Worm (Caenorhabditis elegans) whole organism, early embryonic: ENCODE measurements around the gene glb-21.
"Not testable (repeated sequence)": the region's sequence is repeated elsewhere in the genome, so short reads cannot be mapped to it uniquely, and the experiment has no call there.

ENCODE experiments used
- B0310.2 ChIP-seq: sonication (generic microtip); optimal IDR thresholded peaks from 2 replicates; lab custom pipeline; 2016; ENCODE audit warnings: mild to moderate bottlenecking, missing genetic modification characterization, missing compliant biosample characterization
- F13C5.2 ChIP-seq: sonication (generic microtip); optimal IDR thresholded peaks from 2 replicates; lab custom pipeline; 2017; ENCODE audit warnings: mild to moderate bottlenecking, missing genetic modification characterization, inconsistent platforms, missing compliant biosample characterization
- aly-1 ChIP-seq: sonication (generic microtip); optimal IDR thresholded peaks from 2 replicates; lab custom pipeline; 2016; ENCODE audit warnings: missing genetic modification characterization, missing compliant biosample characterization
- ama-1 ChIP-seq: fragments of 150-350 bp; optimal IDR thresholded peaks from 2 replicates; lab custom pipeline; 2014
- ceh-13 ChIP-seq: fragments of 200-800 bp; sonication (Bioruptor generic); optimal IDR thresholded peaks from 2 replicates; lab custom pipeline; 2018; ENCODE audit warnings: mild to moderate bottlenecking, missing genetic modification characterization, missing compliant biosample characterization
- ceh-36 ChIP-seq: sonication (generic microtip); optimal IDR thresholded peaks from 2 replicates; lab custom pipeline; 2016; ENCODE audit warnings: missing genetic modification characterization, inconsistent platforms, missing compliant biosample characterization
- ets-7 ChIP-seq: sonication (generic microtip); optimal IDR thresholded peaks from 2 replicates; lab custom pipeline; 2016; ENCODE audit warnings: missing genotype, missing genetic modification characterization, missing compliant biosample characterization
- flt-1 ChIP-seq: fragments of 200-800 bp; sonication (Bioruptor generic); IDR thresholded peaks from 2 replicates; pipeline ENCODE4 v1.3.6; 2022; ENCODE audit warnings: missing genetic modification characterization, missing compliant biosample characterization
- hmbx-1 ChIP-seq: sonication (generic microtip); optimal IDR thresholded peaks from 2 replicates; lab custom pipeline; 2016; ENCODE audit warnings: mild to moderate bottlenecking, missing genetic modification characterization, missing compliant biosample characterization
- hmg-4 ChIP-seq: fragments of 200-800 bp; sonication (Bioruptor generic); optimal IDR thresholded peaks from 2 replicates; lab custom pipeline; 2018; ENCODE audit warnings: mild to moderate bottlenecking, missing genetic modification characterization, missing compliant biosample characterization
- hnd-1 ChIP-seq: sonication (generic microtip); optimal IDR thresholded peaks from 2 replicates; lab custom pipeline; 2016; ENCODE audit warnings: missing genetic modification characterization, missing compliant biosample characterization
- pes-1 ChIP-seq: fragments of 200-800 bp; sonication (Bioruptor generic); IDR thresholded peaks from 2 replicates; pipeline ENCODE4 v1.3.6; 2022; ENCODE audit warnings: missing genetic modification reagents, missing genetic modification characterization, missing compliant biosample characterization
- scrt-1 ChIP-seq: fragments of 200-800 bp; sonication (Bioruptor generic); IDR thresholded peaks from 2 replicates; pipeline ENCODE4 v1.3.6; 2022; ENCODE audit warnings: missing genetic modification characterization, missing compliant biosample characterization
- sea-1 ChIP-seq: fragments of 200-800 bp; sonication (Bioruptor generic); conservative IDR thresholded peaks from 2 replicates; pipeline ENCODE4 v1.3.6; 2022; ENCODE audit warnings: missing genetic modification characterization, missing compliant biosample characterization
- tbx-11 ChIP-seq: fragments of 200-800 bp; sonication (Bioruptor generic); IDR thresholded peaks from 2 replicates; pipeline ENCODE4 v1.3.6; 2022; ENCODE audit warnings: missing genetic modification characterization, missing compliant biosample characterization
- tbx-37 ChIP-seq: fragments of 200-800 bp; sonication (Bioruptor generic); conservative IDR thresholded peaks from 2 replicates; pipeline ENCODE4 v1.3.6; 2022; ENCODE audit warnings: missing genetic modification reagents, missing genetic modification characterization, missing compliant biosample characterization
- tra-4 ChIP-seq: sonication (generic microtip); optimal IDR thresholded peaks from 2 replicates; lab custom pipeline; 2017; ENCODE audit warnings: missing genetic modification characterization, missing compliant biosample characterization

The glb-21 gene

DNA sequence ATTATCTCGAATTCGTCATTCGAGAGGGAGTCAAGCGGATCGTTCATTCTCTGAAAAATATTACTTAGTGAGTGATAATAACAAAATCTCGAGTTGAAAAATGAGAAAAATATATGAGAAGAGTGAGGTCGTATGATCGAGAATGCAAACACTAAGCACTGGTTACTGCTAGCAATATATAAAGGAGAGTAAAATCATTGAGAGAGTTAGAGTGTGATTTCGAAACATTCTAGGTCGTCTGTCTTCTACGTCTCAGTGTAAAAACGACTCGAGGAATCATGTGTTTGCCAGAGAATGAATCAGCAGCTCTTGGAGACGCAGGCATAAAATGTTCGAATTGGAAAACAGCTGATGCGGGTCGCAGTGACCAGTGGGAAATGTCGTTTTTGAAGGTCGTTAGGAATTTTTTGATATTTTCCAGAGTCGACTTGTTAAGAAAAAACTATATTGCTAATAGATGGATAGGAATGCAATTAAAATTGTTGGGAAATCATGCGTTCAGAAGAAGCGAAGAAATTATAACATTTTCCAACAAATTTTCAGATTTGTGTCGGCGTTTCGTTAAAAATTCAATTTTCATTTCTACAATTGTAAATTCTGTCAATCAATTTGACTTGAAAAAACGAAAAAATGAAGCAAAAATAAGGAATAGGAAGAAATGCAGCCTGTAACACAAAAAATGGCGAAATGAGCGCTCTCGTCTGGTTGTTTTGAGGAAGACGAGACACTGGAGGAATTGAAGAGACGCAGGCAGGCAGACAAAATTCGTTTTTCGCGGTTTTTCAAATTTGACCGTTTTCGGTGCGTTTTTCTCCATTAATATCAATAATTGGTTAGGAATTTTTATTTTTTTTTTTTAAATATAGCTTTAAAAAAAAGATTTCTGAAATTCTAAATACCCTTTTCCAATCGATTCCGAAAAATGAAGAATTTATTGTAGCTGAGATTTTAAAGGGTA, 14.3 kb downstream of the glb-21 start, which contains the start of gene allo-1:
TSS of gene allo-1 (minus strand) at position 51 of the 958 bp plus-strand sequence.
- TF ChIP-seq tbx-37 (GFP tag; lab: Robert Waterston, UW) (no peak), hmg-4 (GFP tag; lab: Kevin White, UChicago) (no peak), hmbx-1 (no peak), ama-1 (lab: Kevin White, UChicago) (no peak), ets-7 (no peak), ceh-13 (no peak), tbx-11 (GFP tag; lab: Robert Waterston, UW) (no peak), hnd-1 (no peak), scrt-1 (GFP tag; lab: Robert Waterston, UW) (no peak), F13C5.2 (tag; lab: Kevin White, UChicago) (no peak), pes-1 (GFP tag; lab: Robert Waterston, UW) (no peak), flt-1 (no peak), ceh-36 (no peak), tra-4 (tag; lab: Kevin White, UChicago) (no peak), sea-1 (GFP tag; lab: Robert Waterston, UW) (no peak), aly-1 (no peak), B0310.2 (tag; lab: Kevin White, UChicago) (no peak)

DNA sequence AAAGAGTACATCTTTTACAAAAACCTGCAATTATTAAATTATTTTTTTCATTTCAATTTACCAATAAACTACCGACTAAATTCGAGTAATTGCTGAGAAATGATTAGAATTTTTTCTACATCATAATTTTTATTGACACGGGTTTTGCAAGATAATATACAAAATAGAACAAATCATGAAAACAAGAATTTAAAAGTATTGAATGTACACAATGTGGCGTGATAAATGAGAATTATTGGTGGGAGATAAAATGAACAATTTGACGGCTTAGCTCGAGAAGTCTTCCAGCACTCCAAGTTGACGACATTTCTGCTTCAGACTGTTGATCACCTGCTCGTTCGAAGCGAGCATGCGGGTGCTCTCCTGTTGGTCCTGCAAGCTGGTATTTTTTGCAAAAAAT, 16.4 kb downstream of the glb-21 start, which contains the start of gene R102.4:
TSS of gene R102.4 (minus strand) at position 101 of the 400 bp plus-strand sequence.
- no peak for TF ChIP-seq tbx-11 (GFP tag; lab: Robert Waterston, UW)
- no peak for TF ChIP-seq hmbx-1
- no peak for TF ChIP-seq ama-1 (lab: Kevin White, UChicago)
- no peak for TF ChIP-seq B0310.2 (tag; lab: Kevin White, UChicago)
- TF ChIP-seq ceh-13, result no peak
- no peak for TF ChIP-seq tra-4 (tag; lab: Kevin White, UChicago)
- TF ChIP-seq aly-1, result no peak
- TF ChIP-seq scrt-1 (GFP tag; lab: Robert Waterston, UW), result no peak
- no peak for TF ChIP-seq hnd-1
- no peak for TF ChIP-seq flt-1
- no peak for TF ChIP-seq hmg-4 (GFP tag; lab: Kevin White, UChicago)
- TF ChIP-seq ceh-36, result no peak
- no peak for TF ChIP-seq F13C5.2 (tag; lab: Kevin White, UChicago)
- no peak for TF ChIP-seq tbx-37 (GFP tag; lab: Robert Waterston, UW)
- no peak for TF ChIP-seq ets-7
- no peak for TF ChIP-seq pes-1 (GFP tag; lab: Robert Waterston, UW)

DNA sequence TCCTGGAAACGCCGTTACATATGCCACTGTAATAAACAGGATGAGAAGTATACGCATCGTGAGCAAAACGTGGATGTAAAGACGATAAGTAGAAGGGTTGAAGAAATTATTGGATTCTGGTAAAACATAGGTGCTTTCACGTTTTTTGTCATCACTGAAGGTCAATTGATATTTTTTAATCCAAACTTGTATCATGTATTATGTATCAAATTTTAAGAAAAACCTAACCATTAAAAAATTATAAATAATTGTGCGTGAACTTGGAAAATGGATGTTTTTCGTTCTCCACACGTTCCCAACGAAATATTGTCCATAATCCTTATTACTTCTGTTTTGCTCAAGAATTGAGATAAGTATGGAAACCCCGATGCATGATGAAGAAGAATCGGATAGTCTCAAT, 21.5 kb downstream of the glb-21 start, which contains the start of gene R102.8:
TSS of gene R102.8 (minus strand) at position 101 of the 400 bp plus-strand sequence.
- TF ChIP-seq tbx-37 (GFP tag; lab: Robert Waterston, UW) (no peak), tra-4 (tag; lab: Kevin White, UChicago) (no peak), ets-7 (no peak), F13C5.2 (tag; lab: Kevin White, UChicago) (no peak), aly-1 (no peak), scrt-1 (GFP tag; lab: Robert Waterston, UW) (no peak), hmg-4 (GFP tag; lab: Kevin White, UChicago) (no peak), tbx-11 (GFP tag; lab: Robert Waterston, UW) (no peak), ama-1 (lab: Kevin White, UChicago) (no peak), sea-1 (GFP tag; lab: Robert Waterston, UW) (no peak), hmbx-1 (no peak), ceh-36 (no peak), pes-1 (GFP tag; lab: Robert Waterston, UW) (no peak), hnd-1 (no peak), B0310.2 (tag; lab: Kevin White, UChicago) (no peak)

DNA sequence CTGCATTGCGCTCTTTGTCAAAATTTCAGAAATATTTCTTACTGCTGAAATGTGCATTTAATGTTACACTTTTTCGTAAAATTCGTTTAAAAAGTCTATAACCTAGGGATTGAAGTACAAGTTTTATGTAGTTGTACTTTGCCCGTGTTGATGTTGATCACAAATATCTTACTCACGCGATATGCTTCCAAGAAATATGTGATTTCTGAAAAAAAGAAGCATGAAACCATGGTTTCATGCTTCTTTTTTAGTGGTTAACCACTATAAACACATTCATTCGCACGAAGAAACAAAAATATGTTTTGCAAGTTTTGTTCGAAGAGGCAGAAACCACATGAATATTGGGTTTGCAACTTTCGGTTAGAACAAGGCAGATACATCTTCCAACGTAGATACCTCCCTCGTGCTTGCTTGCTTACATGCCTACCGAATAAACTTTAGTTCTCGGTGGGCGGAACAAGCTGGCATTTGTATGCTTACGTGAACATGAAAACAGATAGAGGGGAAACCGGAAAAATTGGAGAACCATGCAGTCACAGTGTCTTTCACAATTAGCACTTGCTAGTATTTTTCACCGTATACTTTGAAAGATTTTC, 22.5 kb downstream of the glb-21 start, which contains the start of gene R102.3:
TSS of gene R102.3 (plus strand) at position 546 of the 596 bp plus-strand sequence.
- TF ChIP-seq ets-7 (no peak), ama-1 (lab: Kevin White, UChicago) (no peak), hmg-4 (GFP tag; lab: Kevin White, UChicago) (no peak), scrt-1 (GFP tag; lab: Robert Waterston, UW) (no peak), B0310.2 (tag; lab: Kevin White, UChicago) (no peak), tbx-37 (GFP tag; lab: Robert Waterston, UW) (no peak), pes-1 (GFP tag; lab: Robert Waterston, UW) (no peak), ceh-13 (no peak), ceh-36 (no peak), flt-1 (no peak), F13C5.2 (tag; lab: Kevin White, UChicago) (no peak)

DNA sequence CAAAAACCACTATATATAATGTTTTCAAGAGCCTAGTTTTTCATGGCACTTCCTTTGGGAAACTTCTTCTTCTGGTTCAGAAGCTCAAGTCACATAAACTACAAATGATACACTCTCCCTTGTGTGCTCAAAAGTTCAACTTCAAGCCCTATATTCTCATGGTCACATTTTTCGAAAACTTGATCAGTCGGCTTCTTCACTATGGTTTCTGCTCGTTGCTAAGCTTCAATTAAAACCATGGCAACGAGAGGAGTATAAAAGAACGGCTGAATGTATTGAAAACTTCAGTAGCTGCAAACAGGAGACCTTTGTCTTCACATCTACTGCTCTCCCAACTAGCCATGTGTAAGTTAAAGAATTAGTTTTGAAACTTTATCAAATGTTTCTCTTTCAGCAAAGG, 24.3 kb downstream of the glb-21 start, which contains the start of gene R102.2:
TSS of gene R102.2 (plus strand) at position 301 of the 400 bp plus-strand sequence.
- TF ChIP-seq aly-1; ama-1 (lab: Kevin White, UChicago); B0310.2 (tag; lab: Kevin White, UChicago): not testable (repeated sequence)

DNA sequence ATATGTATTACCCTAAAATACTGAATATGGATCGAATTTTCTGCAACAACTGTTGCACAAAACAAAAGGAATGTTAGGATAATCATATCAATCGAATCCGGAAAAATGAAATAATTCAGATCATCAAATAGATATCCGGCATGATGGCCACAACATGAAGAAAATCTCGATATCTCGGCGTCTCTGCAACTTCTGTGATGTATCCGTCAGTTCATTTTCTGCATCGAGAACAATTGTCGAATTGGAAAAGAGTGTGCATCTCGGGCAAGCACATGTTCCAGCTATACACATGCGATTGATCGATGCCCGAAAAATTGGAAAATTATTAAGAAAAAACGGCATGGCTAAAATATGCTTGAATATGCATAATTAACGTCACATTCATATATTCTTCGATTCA, 25.8 kb downstream of the glb-21 start, which contains the start of the genes K08C7.6 and R102.1:
TSS of gene K08C7.6 (minus strand) at position 101 of the 400 bp plus-strand sequence.
TSS of gene R102.1 (plus strand) at position 291 of the 400 bp plus-strand sequence.
- TF ChIP-seq ets-7 (no peak), ama-1 (lab: Kevin White, UChicago) (no peak), sea-1 (GFP tag; lab: Robert Waterston, UW) (no peak), tbx-11 (GFP tag; lab: Robert Waterston, UW) (no peak), ceh-36 (no peak), hmg-4 (GFP tag; lab: Kevin White, UChicago) (no peak), aly-1 (no peak), tra-4 (tag; lab: Kevin White, UChicago) (no peak), B0310.2 (tag; lab: Kevin White, UChicago) (no peak), hmbx-1 (no peak), flt-1 (no peak), pes-1 (GFP tag; lab: Robert Waterston, UW) (no peak), ceh-13 (no peak)
